Fruit fly (Drosophila melanogaster) whole organism, adult: ENCODE results near the gene Cog4.

Experiments
- CG7101 ChIP-seq: fragments of 200-800 bp; sonication (Bioruptor generic); optimal IDR thresholded peaks from 2 replicates; lab custom pipeline; 2018; ENCODE audit warnings: missing biosample characterization, mild to moderate bottlenecking, missing genetic modification characterization, moderate library complexity
- Clk ChIP-seq: fragments of 200-800 bp; sonication (Bioruptor generic); optimal IDR thresholded peaks from 2 replicates; lab custom pipeline; 2017; ENCODE audit warnings: missing biosample characterization, missing genetic modification characterization
- cnc ChIP-seq, 2 experiments: fragments of >200 bp; optimal IDR thresholded peaks; 2 replicates each; lab custom pipeline; 2017
- tj ChIP-seq: fragments of 200-800 bp; sonication (Bioruptor generic); optimal IDR thresholded peaks from 3 replicates; lab custom pipeline; 2017; ENCODE audit warnings: missing biosample characterization, mild to moderate bottlenecking, missing genetic modification characterization, moderate library complexity

dm6 chr2L:10522174-10522893, 33.9 kb upstream of the Cog4 start:
- TF ChIP-seq cnc (optimal IDR thresholded peaks at IDR 0.05; lab: Kevin White, UChicago) (no peak), CG7101 (tag; lab: Kevin White, UChicago) (no peak), Clk (no peak), tj (GFP tag; lab: Kevin White, UChicago) (no peak)
